Worm (Caenorhabditis elegans) whole organism, late embryonic: Measurements from ENCODE around the gene srh-88.

Experiments
- F13H6.1 ChIP-seq: sonication (generic microtip); optimal IDR thresholded peaks from 2 replicates; lab custom pipeline; 2016; ENCODE audit warnings: missing genetic modification characterization, missing compliant biosample characterization
- Y22D7AL.16 ChIP-seq: sonication (generic microtip); optimal IDR thresholded peaks from 2 replicates; lab custom pipeline; 2016; ENCODE audit warnings: missing genetic modification characterization, missing compliant biosample characterization
- ceh-19 ChIP-seq: fragments of 200-800 bp; sonication (Bioruptor generic); optimal IDR thresholded peaks from 2 replicates; lab custom pipeline; 2018; ENCODE audit warnings: mild to moderate bottlenecking, missing genetic modification characterization, missing compliant biosample characterization
- elt-2 ChIP-seq: sonication (generic microtip); optimal IDR thresholded peaks from 2 replicates; lab custom pipeline; 2016; ENCODE audit warnings: missing genetic modification reagents, missing genetic modification characterization, missing compliant biosample characterization
- eyg-1 ChIP-seq: sonication (generic microtip); optimal IDR thresholded peaks from 2 replicates; lab custom pipeline; 2016; ENCODE audit warnings: missing genotype, missing genetic modification characterization, missing compliant biosample characterization
- pha-4 ChIP-seq: fragments of 150-350 bp; optimal IDR thresholded peaks from 2 replicates; lab custom pipeline; 2018; ENCODE audit warnings: missing biosample characterization, missing genetic modification reagents, missing genetic modification characterization
- sox-4 ChIP-seq: sonication (generic microtip); optimal IDR thresholded peaks from 2 replicates; lab custom pipeline; 2017; ENCODE audit warnings: mild to moderate bottlenecking, missing genetic modification characterization, inconsistent platforms, missing compliant biosample characterization
- unc-42 ChIP-seq: sonication (generic microtip); optimal IDR thresholded peaks from 2 replicates; lab custom pipeline; 2016; ENCODE audit warnings: missing genotype, missing genetic modification characterization, missing compliant biosample characterization

DNA sequence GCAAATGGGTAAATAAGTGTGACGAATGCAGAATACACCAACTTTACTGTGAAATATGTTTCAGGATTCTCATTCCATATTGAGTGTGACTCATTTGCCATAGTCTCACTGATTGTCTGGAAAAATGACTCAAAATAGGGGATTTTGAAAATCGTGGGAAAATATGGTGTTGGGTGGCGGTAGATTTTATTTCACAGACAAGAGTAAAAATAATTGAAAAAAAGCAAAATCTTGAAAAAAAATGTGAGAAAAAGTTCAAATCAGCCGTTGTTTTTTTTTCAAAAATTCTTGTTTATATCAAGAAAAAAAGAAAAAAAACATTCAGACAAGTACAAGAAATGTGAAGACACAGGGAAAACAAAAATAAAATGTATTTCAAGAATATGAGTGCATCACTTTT, 42.1 kb downstream of the srh-88 start, which contains the start of gene srh-38:
- TF ChIP-seq F13H6.1 (tag; lab: Kevin White, UChicago) (no peak), pha-4 (tag; lab: Kevin White, UChicago) (no peak), elt-2 (no peak), Y22D7AL.16 (tag; lab: Kevin White, UChicago) (no peak), unc-42 (no peak), eyg-1 (tag; lab: Kevin White, UChicago) (no peak), ceh-19 (GFP tag; lab: Kevin White, UChicago) (no peak), sox-4 (no peak)
